Fruit fly (Drosophila melanogaster): ENCODE data around the gene velo.
A peak's percentile ranks its signal among the peaks of the same experiment; 100 is the strongest.

- TF ChIP-seq OdsH (GFP tag; optimal IDR thresholded peaks at IDR 0.05) (no peak), N (GFP tag; optimal IDR thresholded peaks at IDR 0.05) (no peak), Mio (GFP tag; optimal IDR thresholded peaks at IDR 0.05) (no peak), HLH106 (tag; optimal IDR thresholded peaks at IDR 0.05) (peak; percentile 24), h (GFP tag; optimal IDR thresholded peaks at IDR 0.05) (no peak)
Measured at dm6 chr3L:6742974-6743345, 9.6 kb downstream of the velo start, which contains the start of gene dikar.

Data from whole organism, wandering third instar larva.